Worm (Caenorhabditis elegans) whole organism, L3 larva: ENCODE measurements around the gene sel-8.

Experiments
- R02D3.7 ChIP-seq: fragments of 150-350 bp; optimal IDR thresholded peaks from 2 replicates; lab custom pipeline; 2014; ENCODE audit warnings: missing biosample characterization, missing genetic modification characterization
- aly-2 ChIP-seq: fragments of 150-350 bp; optimal IDR thresholded peaks from 2 replicates; lab custom pipeline; 2014; ENCODE audit warnings: missing biosample characterization, missing genetic modification characterization
- egl-5 ChIP-seq: fragments of 150-350 bp; optimal IDR thresholded peaks from 2 replicates; lab custom pipeline; 2017; ENCODE audit warnings: missing biosample characterization, missing genetic modification reagents, missing genetic modification characterization, inconsistent platforms
- fos-1 ChIP-seq: fragments of 150-350 bp; optimal IDR thresholded peaks from 2 replicates; lab custom pipeline; 2014; ENCODE audit warnings: missing biosample characterization, missing genetic modification characterization
- nfya-1 ChIP-seq: sonication (generic microtip); optimal IDR thresholded peaks from 2 replicates; lab custom pipeline; 2017; ENCODE audit warnings: missing genetic modification characterization, mild to moderate bottlenecking, missing compliant biosample characterization, antibody characterized with exemption, moderate library complexity; ENCODE audit not compliant: insufficient read depth
- nhr-12 ChIP-seq: fragments of 150-350 bp; optimal IDR thresholded peaks from 2 replicates; lab custom pipeline; 2014; ENCODE audit warnings: missing biosample characterization, missing genetic modification characterization
- nhr-237 ChIP-seq: fragments of 150-350 bp; optimal IDR thresholded peaks from 2 replicates; lab custom pipeline; 2014; ENCODE audit warnings: missing biosample characterization, missing genetic modification characterization
- nhr-76 ChIP-seq: fragments of 150-350 bp; sonication (generic microtip); optimal IDR thresholded peaks from 5 replicates; lab custom pipeline; 2014; ENCODE audit warnings: missing biosample characterization, missing genetic modification characterization
- pha-4 ChIP-seq: fragments of 150-350 bp; optimal IDR thresholded peaks from 2 replicates; lab custom pipeline; 2014; ENCODE audit warnings: missing biosample characterization, missing genetic modification reagents, missing genetic modification characterization
- sea-2 ChIP-seq: fragments of 150-350 bp; sonication (generic microtip); optimal IDR thresholded peaks from 4 replicates; lab custom pipeline; 2014; ENCODE audit warnings: missing biosample characterization, missing genetic modification reagents, missing genetic modification characterization
- skn-1 ChIP-seq: fragments of 150-350 bp; optimal IDR thresholded peaks from 2 replicates; lab custom pipeline; 2014; ENCODE audit warnings: missing biosample characterization, missing genetic modification characterization

- TF ChIP-seq skn-1 (tag; lab: Kevin White, UChicago) (no peak), nfya-1 (tag; lab: Kevin White, UChicago) (peak; percentile 88), aly-2 (tag; lab: Kevin White, UChicago) (no peak), R02D3.7 (tag; lab: Kevin White, UChicago) (no peak), fos-1 (tag; lab: Kevin White, UChicago) (no peak), sea-2 (GFP tag; lab: Kevin White, UChicago) (no peak), pha-4 (tag; lab: Kevin White, UChicago) (no peak), nhr-237 (tag; lab: Kevin White, UChicago) (no peak), egl-5 (tag; lab: Kevin White, UChicago) (no peak), nhr-76 (tag; lab: Kevin White, UChicago) (no peak), nhr-12 (tag; lab: Kevin White, UChicago) (no peak)
These were observed 14.0 kb downstream of the sel-8 start for ce11 chrIII:3612882-3613479.
